Worm (Caenorhabditis elegans) whole organism, L2 larva: Measurements from ENCODE around the gene lact-9.

Experiments
- C34F6.9 ChIP-seq: fragments of 150-350 bp; optimal IDR thresholded peaks from 2 replicates; lab custom pipeline; 2014; ENCODE audit warnings: missing biosample characterization, missing genetic modification characterization
- F13H6.1 ChIP-seq: sonication (generic microtip); optimal IDR thresholded peaks from 2 replicates; lab custom pipeline; 2016; ENCODE audit warnings: missing genetic modification characterization, missing compliant biosample characterization
- R02D3.7 ChIP-seq: fragments of 150-350 bp; optimal IDR thresholded peaks from 2 replicates; lab custom pipeline; 2014; ENCODE audit warnings: missing biosample characterization, missing genetic modification characterization
- Y55F3AM.14 ChIP-seq: fragments of 200-800 bp; sonication (Bioruptor generic); optimal IDR thresholded peaks from 2 replicates; lab custom pipeline; 2018; ENCODE audit warnings: mild to moderate bottlenecking, missing genetic modification characterization, missing compliant biosample characterization
- ZK546.5 ChIP-seq: sonication (generic microtip); optimal IDR thresholded peaks from 2 replicates; lab custom pipeline; 2017; ENCODE audit warnings: missing biosample characterization, missing genetic modification characterization
- alr-1 ChIP-seq: fragments of 150-350 bp; optimal IDR thresholded peaks from 2 replicates; lab custom pipeline; 2014; ENCODE audit warnings: missing biosample characterization, missing genetic modification characterization
- aly-2 ChIP-seq: fragments of 150-350 bp; optimal IDR thresholded peaks from 2 replicates; lab custom pipeline; 2014; ENCODE audit warnings: missing biosample characterization, missing genetic modification characterization
- ama-1 ChIP-seq: fragments of 150-350 bp; optimal IDR thresholded peaks from 2 replicates; lab custom pipeline; 2018; ENCODE audit warnings: inconsistent platforms
- blmp-1 ChIP-seq: sonication (generic microtip); optimal IDR thresholded peaks from 2 replicates; lab custom pipeline; 2017; ENCODE audit warnings: missing genetic modification characterization, mild to moderate bottlenecking, missing compliant biosample characterization, antibody characterized with exemption, moderate library complexity; ENCODE audit not compliant: insufficient read depth
- ceh-16 ChIP-seq: fragments of 150-350 bp; optimal IDR thresholded peaks from 2 replicates; lab custom pipeline; 2014; ENCODE audit warnings: missing biosample characterization, missing genetic modification characterization
- ceh-82 ChIP-seq: fragments of 150-350 bp; optimal IDR thresholded peaks from 2 replicates; lab custom pipeline; 2014; ENCODE audit warnings: missing biosample characterization, missing genetic modification characterization
- crh-2 ChIP-seq: sonication (generic microtip); optimal IDR thresholded peaks from 2 replicates; lab custom pipeline; 2017; ENCODE audit warnings: missing biosample characterization, missing genetic modification characterization
- dmd-4 ChIP-seq: sonication (generic microtip); optimal IDR thresholded peaks from 2 replicates; lab custom pipeline; 2017; ENCODE audit warnings: missing biosample characterization, missing genetic modification characterization
- egl-27 ChIP-seq: sonication (generic microtip); optimal IDR thresholded peaks from 3 replicates; lab custom pipeline; 2017; ENCODE audit warnings: missing biosample characterization, missing genetic modification reagents, missing genetic modification characterization
- elt-1 ChIP-seq: fragments of 150-350 bp; optimal IDR thresholded peaks from 2 replicates; lab custom pipeline; 2014; ENCODE audit warnings: missing biosample characterization, missing genetic modification characterization
- elt-3 ChIP-seq: sonication (generic microtip); optimal IDR thresholded peaks from 2 replicates; lab custom pipeline; 2017; ENCODE audit warnings: missing biosample characterization, missing genetic modification characterization
- fos-1 ChIP-seq: fragments of 150-350 bp; optimal IDR thresholded peaks from 2 replicates; lab custom pipeline; 2014; ENCODE audit warnings: missing biosample characterization, missing genetic modification characterization
- gmeb-1 ChIP-seq: fragments of 150-350 bp; optimal IDR thresholded peaks from 2 replicates; lab custom pipeline; 2014; ENCODE audit warnings: missing biosample characterization, missing genetic modification characterization
- lin-11 ChIP-seq: fragments of 150-350 bp; sonication (generic microtip); optimal IDR thresholded peaks from 2 replicates; lab custom pipeline; 2014; ENCODE audit warnings: missing biosample characterization, missing genetic modification characterization, inconsistent platforms, mixed read lengths
- lin-39 ChIP-seq: fragments of 150-350 bp; optimal IDR thresholded peaks from 2 replicates; lab custom pipeline; 2014; ENCODE audit warnings: missing biosample characterization, missing genetic modification reagents, missing genetic modification characterization
- lsy-2 ChIP-seq, 2 experiments: fragments of 150-350 bp in 1 of 2; sonication (generic microtip) in 1 of 2; optimal IDR thresholded peaks; 2 replicates each; lab custom pipeline; 2014 to 2017; ENCODE audit warnings: missing biosample characterization in 2 of 2, missing genetic modification characterization in 2 of 2
- mab-5 ChIP-seq: fragments of 150-350 bp; optimal IDR thresholded peaks from 2 replicates; lab custom pipeline; 2014; ENCODE audit warnings: missing biosample characterization, missing genetic modification characterization
- mbf-1 ChIP-seq: sonication (generic microtip); optimal IDR thresholded peaks from 2 replicates; lab custom pipeline; 2017; ENCODE audit warnings: missing biosample characterization, missing genetic modification characterization
- mdl-1 ChIP-seq, 2 experiments: fragments of 150-350 bp in 1 of 2; sonication (generic microtip) in 1 of 2; optimal IDR thresholded peaks; 2 replicates each; lab custom pipeline; 2017; ENCODE audit warnings: missing biosample characterization in 2 of 2, missing genetic modification characterization in 2 of 2
- nhr-10 ChIP-seq: sonication (generic microtip); optimal IDR thresholded peaks from 2 replicates; lab custom pipeline; 2017; ENCODE audit warnings: missing biosample characterization, missing genetic modification characterization
- nhr-11 ChIP-seq: fragments of 150-350 bp; optimal IDR thresholded peaks from 2 replicates; lab custom pipeline; 2014; ENCODE audit warnings: missing biosample characterization, missing genetic modification characterization
- nhr-12 ChIP-seq: fragments of 150-350 bp; optimal IDR thresholded peaks from 2 replicates; lab custom pipeline; 2014; ENCODE audit warnings: missing biosample characterization, missing genetic modification characterization
- nhr-129 ChIP-seq: fragments of 150-350 bp; optimal IDR thresholded peaks from 2 replicates; lab custom pipeline; 2014; ENCODE audit warnings: missing biosample characterization, missing genetic modification characterization
- nhr-21 ChIP-seq: fragments of 150-350 bp; optimal IDR thresholded peaks from 2 replicates; lab custom pipeline; 2014; ENCODE audit warnings: missing biosample characterization, missing genetic modification characterization
- nhr-23 ChIP-seq: fragments of 150-350 bp; optimal IDR thresholded peaks from 2 replicates; lab custom pipeline; 2014; ENCODE audit warnings: missing biosample characterization, missing genetic modification reagents, missing genetic modification characterization
- nhr-237 ChIP-seq: fragments of 150-350 bp; optimal IDR thresholded peaks from 2 replicates; lab custom pipeline; 2014; ENCODE audit warnings: missing biosample characterization, missing genetic modification characterization
- nhr-25 ChIP-seq: fragments of 150-350 bp; sonication (generic microtip); optimal IDR thresholded peaks from 3 replicates; lab custom pipeline; 2014; ENCODE audit warnings: missing biosample characterization, missing genetic modification characterization
- nhr-6 ChIP-seq: fragments of 150-350 bp; optimal IDR thresholded peaks from 2 replicates; lab custom pipeline; 2014; ENCODE audit warnings: missing biosample characterization, missing genetic modification characterization
- nhr-77 ChIP-seq: fragments of 150-350 bp; optimal IDR thresholded peaks from 2 replicates; lab custom pipeline; 2014; ENCODE audit warnings: missing biosample characterization, missing genetic modification characterization
- peb-1 ChIP-seq: fragments of 150-350 bp; optimal IDR thresholded peaks from 2 replicates; lab custom pipeline; 2014; ENCODE audit warnings: missing biosample characterization, missing genetic modification characterization
- sem-4 ChIP-seq: fragments of 150-350 bp; optimal IDR thresholded peaks from 2 replicates; lab custom pipeline; 2014; ENCODE audit warnings: missing biosample characterization, missing genetic modification reagents, missing genetic modification characterization
- skn-1 ChIP-seq: sonication (generic microtip); optimal IDR thresholded peaks from 2 replicates; lab custom pipeline; 2017; ENCODE audit warnings: missing biosample characterization, missing genetic modification characterization
- sma-3 ChIP-seq: sonication (generic microtip); optimal IDR thresholded peaks from 2 replicates; lab custom pipeline; 2016; ENCODE audit warnings: missing genetic modification reagents, missing genetic modification characterization, missing compliant biosample characterization
- sma-9 ChIP-seq, 2 experiments: fragments of 150-350 bp in 1 of 2; sonication (generic microtip) in 1 of 2; optimal IDR thresholded peaks; 2 replicates each; lab custom pipeline; 2014 to 2016; ENCODE audit warnings: missing genetic modification characterization in 2 of 2, mild to moderate bottlenecking in 1 of 2, missing biosample characterization in 1 of 2, missing compliant biosample characterization in 1 of 2, missing genetic modification reagents in 1 of 2, moderate library complexity in 1 of 2
- snpc-4 ChIP-seq: fragments of 150-350 bp; optimal IDR thresholded peaks from 2 replicates; lab custom pipeline; 2014; ENCODE audit warnings: missing biosample characterization, missing genetic modification characterization
- unc-39 ChIP-seq: fragments of 150-350 bp; optimal IDR thresholded peaks from 2 replicates; lab custom pipeline; 2014; ENCODE audit warnings: missing biosample characterization, missing genetic modification characterization
- unc-55 ChIP-seq: fragments of 150-350 bp; sonication (generic microtip); optimal IDR thresholded peaks from 3 replicates; lab custom pipeline; 2014; ENCODE audit warnings: missing biosample characterization, missing genetic modification reagents, missing genetic modification characterization
- unc-62 ChIP-seq: fragments of 150-350 bp; optimal IDR thresholded peaks from 2 replicates; lab custom pipeline; 2014; ENCODE audit warnings: missing biosample characterization, missing genetic modification reagents, missing genetic modification characterization
- zag-1 ChIP-seq: fragments of 150-350 bp; optimal IDR thresholded peaks from 2 replicates; lab custom pipeline; 2014; ENCODE audit warnings: missing biosample characterization, missing genetic modification characterization
- ztf-1 ChIP-seq: fragments of 200-800 bp; sonication (Bioruptor generic); conservative IDR thresholded peaks from 2 replicates; pipeline ENCODE4 v1.3.6; 2022; ENCODE audit warnings: missing genetic modification characterization, missing compliant biosample characterization
- ztf-11 ChIP-seq: sonication (generic microtip); optimal IDR thresholded peaks from 2 replicates; lab custom pipeline; 2017; ENCODE audit warnings: missing biosample characterization, missing genetic modification characterization
- ztf-4 ChIP-seq: fragments of 150-350 bp; optimal IDR thresholded peaks from 2 replicates; lab custom pipeline; 2014; ENCODE audit warnings: missing biosample characterization, missing genetic modification characterization

The lact-9 gene

DNA sequence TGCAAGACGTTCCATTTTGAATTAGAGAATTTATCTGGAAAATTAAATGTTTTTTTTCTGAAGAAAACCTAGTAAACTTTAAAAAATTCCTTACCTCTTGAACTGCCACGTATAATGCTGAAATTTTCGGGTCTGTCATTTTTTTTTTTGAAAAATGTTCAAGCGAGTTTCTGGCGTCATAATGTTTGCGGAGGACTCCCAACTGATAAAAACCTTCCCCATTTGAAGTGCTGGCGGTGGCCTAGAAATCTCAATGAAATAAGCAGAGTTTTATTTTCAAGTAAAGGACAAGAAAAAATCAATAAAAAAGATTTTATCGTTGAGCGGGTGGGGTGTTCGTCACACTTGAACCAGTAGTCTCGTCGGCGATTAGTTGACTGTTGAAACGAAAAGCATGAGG, 1.2 kb upstream of the lact-9 start, which contains the start of gene icap-1:
Gene icap-1, minus strand, starts transcription at position 272 of the 400 bp plus-strand sequence.
- TF ChIP-seq ceh-16: no peak
- TF ChIP-seq egl-27 (tag; lab: Kevin White, UChicago): no peak
- no peak for TF ChIP-seq mdl-1 (tag; optimal IDR thresholded peaks at IDR 0.05; lab: Kevin White, UChicago)
- no peak for TF ChIP-seq ZK546.5 (tag; lab: Kevin White, UChicago)
- TF ChIP-seq alr-1 (tag; lab: Kevin White, UChicago): no peak
- no peak for TF ChIP-seq Y55F3AM.14 (GFP tag; lab: Kevin White, UChicago)
- TF ChIP-seq crh-2 (tag; lab: Kevin White, UChicago): peak; percentile 22
- peak; percentile 10 for TF ChIP-seq unc-55 (GFP tag; lab: Kevin White, UChicago)
- TF ChIP-seq fos-1 (tag; lab: Kevin White, UChicago): peak; percentile 58

DNA sequence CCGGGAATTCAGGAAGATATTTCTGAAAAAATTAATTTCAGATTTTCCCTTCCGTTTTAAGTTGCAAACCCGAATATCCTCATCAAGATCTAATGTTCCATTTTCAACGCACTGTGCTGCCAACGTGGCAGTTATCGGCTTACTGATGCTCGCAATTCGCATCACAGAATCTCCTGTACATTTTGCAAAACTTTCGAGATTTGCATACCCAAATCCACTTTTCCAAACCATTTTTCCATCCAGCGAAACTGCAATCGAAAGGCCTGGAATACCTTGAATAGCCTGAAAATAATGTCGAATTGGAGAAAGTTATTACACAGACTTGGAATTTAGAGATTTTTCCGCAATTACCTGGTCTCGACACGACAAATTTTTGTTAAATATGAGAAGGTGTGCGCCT, 671 bp downstream of the lact-9 start:
- TF ChIP-seq nhr-129 (tag; lab: Kevin White, UChicago) (peak; percentile 44), nhr-10 (tag; lab: Kevin White, UChicago) (no peak), ama-1 (lab: Kevin White, UChicago) (peak; percentile 17)

DNA sequence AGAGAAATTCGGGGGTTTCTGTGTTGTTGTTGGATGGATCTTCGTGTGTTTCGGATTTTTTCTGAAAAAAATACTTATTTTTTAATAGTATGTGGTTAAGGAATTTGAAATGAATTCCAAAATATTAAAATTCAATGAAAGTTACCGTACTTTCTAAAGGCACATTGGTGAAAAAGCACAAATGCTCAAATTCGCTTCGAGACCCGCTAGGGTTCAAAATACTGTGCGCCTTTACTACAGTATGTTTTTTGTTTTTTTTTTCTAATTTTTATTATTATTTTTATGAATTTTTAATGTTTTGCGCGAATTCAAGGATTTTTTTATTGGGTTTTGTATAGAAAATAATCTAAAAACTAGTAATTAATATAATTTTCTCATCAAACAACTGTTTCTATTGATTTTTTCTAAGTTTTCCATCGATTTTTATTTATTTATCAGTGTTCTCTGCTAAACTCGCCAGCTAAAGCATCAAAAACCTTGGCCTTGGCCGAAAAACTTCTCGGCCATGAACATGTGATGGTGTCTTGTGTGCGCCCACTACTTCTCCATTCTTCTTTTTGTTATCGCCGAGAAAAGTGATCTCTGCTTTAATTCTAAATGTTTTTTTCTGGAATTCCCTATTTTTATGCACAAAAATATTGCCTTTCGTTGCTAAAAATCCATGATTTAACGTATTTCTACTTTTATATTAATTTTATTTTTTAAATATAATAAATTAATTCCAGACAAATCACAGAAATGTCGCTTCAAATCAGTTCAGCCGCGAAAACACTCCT, 2.0 kb downstream of the lact-9 start, which contains the start of gene iscu-1:
Gene iscu-1, plus strand, starts transcription at position 726 of the 776 bp plus-strand sequence.
- TF ChIP-seq lin-11 (tag; lab: Kevin White, UChicago) (no peak), F13H6.1 (tag; lab: Kevin White, UChicago) (peak; percentile 2), ceh-16 (no peak), dmd-4 (tag; lab: Kevin White, UChicago) (no peak), ZK546.5 (tag; lab: Kevin White, UChicago) (no peak), ztf-4 (tag; lab: Kevin White, UChicago) (no peak), lsy-2 (tag; optimal IDR thresholded peaks at IDR 0.05; lab: Kevin White, UChicago) (peak in 1 of 2 experiments; percentile 76), gmeb-1 (tag; lab: Kevin White, UChicago) (peak; percentile 12), crh-2 (tag; lab: Kevin White, UChicago) (peak; percentile 33), egl-27 (tag; lab: Kevin White, UChicago) (no peak), mab-5 (tag; lab: Kevin White, UChicago) (no peak), unc-62 (GFP tag; lab: Kevin White, UChicago) (no peak), sma-9 (GFP tag; optimal IDR thresholded peaks at IDR 0.05; lab: Kevin White, UChicago) (no peak), sma-9 (tag; optimal IDR thresholded peaks at IDR 0.05; lab: Kevin White, UChicago) (no peak), ztf-11 (tag; lab: Kevin White, UChicago) (no peak), ztf-1 (no peak), snpc-4 (no peak), aly-2 (no peak), lin-39 (no peak), elt-3 (tag; lab: Kevin White, UChicago) (no peak), R02D3.7 (no peak), fos-1 (tag; lab: Kevin White, UChicago) (no peak), C34F6.9 (tag; lab: Kevin White, UChicago) (peak; percentile 52), skn-1 (tag; lab: Kevin White, UChicago) (no peak), zag-1 (no peak), sem-4 (tag; lab: Kevin White, UChicago) (no peak), nhr-129 (tag; lab: Kevin White, UChicago) (peak; percentile 77), mdl-1 (tag; optimal IDR thresholded peaks at IDR 0.05; lab: Kevin White, UChicago) (no peak), nhr-21 (no peak), elt-1 (tag; lab: Kevin White, UChicago) (no peak), nhr-12 (tag; lab: Kevin White, UChicago) (no peak), blmp-1 (tag; lab: Kevin White, UChicago) (no peak), nhr-6 (tag; lab: Kevin White, UChicago) (no peak), ceh-82 (no peak), sma-3 (no peak), nhr-23 (tag; lab: Kevin White, UChicago) (no peak), nhr-25 (tag; lab: Kevin White, UChicago) (no peak), nhr-77 (tag; lab: Kevin White, UChicago) (no peak), nhr-11 (tag; lab: Kevin White, UChicago) (no peak), nhr-237 (tag; lab: Kevin White, UChicago) (no peak), nhr-10 (tag; lab: Kevin White, UChicago) (no peak), alr-1 (tag; lab: Kevin White, UChicago) (no peak), Y55F3AM.14 (GFP tag; lab: Kevin White, UChicago) (no peak), ama-1 (lab: Kevin White, UChicago) (no peak), peb-1 (tag; lab: Kevin White, UChicago) (no peak), unc-39 (tag; lab: Kevin White, UChicago) (no peak), unc-55 (GFP tag; lab: Kevin White, UChicago) (peak; percentile 62), mbf-1 (tag; lab: Kevin White, UChicago) (no peak)
